Worm (Caenorhabditis elegans) whole organism, L4/young adult: ENCODE measurements around the gene W07E11.1.

Experiments used
- W03F9.2 ChIP-seq: fragments of 150-350 bp; optimal IDR thresholded peaks from 2 replicates; lab custom pipeline; 2014; ENCODE audit warnings: missing biosample characterization, missing genetic modification characterization
- dao-5 ChIP-seq: sonication (generic microtip); optimal IDR thresholded peaks from 2 replicates; lab custom pipeline; 2016; ENCODE audit warnings: missing genotype, missing genetic modification characterization, moderate library complexity, missing compliant biosample characterization
- him-1 ChIP-seq: sonication (generic microtip); optimal IDR thresholded peaks from 2 replicates; lab custom pipeline; 2016; ENCODE audit warnings: missing genotype, missing genetic modification reagents, missing genetic modification characterization, missing compliant biosample characterization

DNA sequence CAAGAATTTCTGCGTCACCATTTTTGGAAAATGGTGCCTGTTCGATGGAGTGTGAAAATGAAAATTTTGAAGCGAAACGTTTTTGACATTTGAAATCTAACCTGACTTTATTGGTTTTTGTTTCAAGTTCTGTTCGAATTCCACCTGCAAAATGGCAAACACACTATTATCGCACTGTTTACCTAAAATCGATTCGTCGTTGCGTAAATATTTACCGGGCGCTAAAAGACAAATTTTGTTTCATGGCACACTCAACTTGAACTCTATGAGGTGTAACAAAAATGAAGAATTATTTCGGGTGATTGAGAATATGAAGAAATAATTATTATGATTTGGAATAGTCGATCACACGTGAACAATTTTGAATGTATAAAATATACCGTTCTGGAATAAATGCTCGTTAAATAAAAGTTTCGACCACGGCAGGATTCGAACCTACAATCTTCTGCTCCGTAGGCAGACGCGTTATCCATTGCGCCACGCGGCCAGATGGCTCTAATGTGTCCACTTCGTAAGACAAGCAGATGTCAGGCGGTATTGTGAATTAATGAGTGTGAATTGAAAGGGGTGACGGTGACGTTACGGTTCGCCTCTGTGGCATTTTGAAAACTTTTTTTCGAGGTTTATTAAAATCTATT lies 63.9 kb downstream of the W07E11.1 start:
- TF ChIP-seq him-1 (tag; lab: Kevin White, UChicago) = no peak
- no peak for TF ChIP-seq dao-5
- peak; percentile 18 for TF ChIP-seq W03F9.2
